Worm (Caenorhabditis elegans): ENCODE data around the gene gst-8.

DNA sequence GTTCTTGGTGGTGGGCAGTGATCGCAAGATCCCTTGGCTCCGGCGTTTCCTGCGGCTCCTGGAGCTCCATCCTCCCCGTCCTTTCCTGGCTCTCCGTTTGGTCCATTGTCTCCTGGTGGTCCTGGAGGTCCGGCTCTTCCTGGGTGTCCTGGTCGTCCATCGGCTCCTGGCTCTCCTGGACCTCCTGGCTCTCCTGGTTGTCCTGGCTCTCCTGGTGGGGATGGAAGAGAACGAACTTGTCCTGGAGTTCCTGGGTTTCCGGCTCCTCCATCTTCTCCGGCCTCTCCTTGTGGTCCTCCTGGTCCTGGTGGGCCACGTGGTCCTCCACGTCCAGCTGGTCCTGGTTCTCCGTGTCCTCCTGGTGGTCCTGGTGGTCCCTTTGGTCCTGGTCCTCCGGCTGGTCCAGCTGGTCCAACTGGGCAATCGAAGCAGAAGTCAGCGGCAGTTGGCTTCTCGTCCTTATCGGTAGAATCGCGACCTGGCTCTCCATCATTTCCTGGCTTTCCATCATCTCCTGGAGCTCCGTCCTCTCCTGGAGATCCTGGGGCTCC is 13.6 kb upstream of the gst-8 start:
- TF ChIP-seq mef-2 (tag; optimal IDR thresholded peaks at IDR 0.05): no peak
- no peak for TF ChIP-seq mep-1 (tag; optimal IDR thresholded peaks at IDR 0.05)
- TF ChIP-seq ceh-82 (tag; optimal IDR thresholded peaks at IDR 0.05): no peak
- TF ChIP-seq snpc-4 (tag; optimal IDR thresholded peaks at IDR 0.05): no peak
- TF ChIP-seq skn-1 (tag; optimal IDR thresholded peaks at IDR 0.05): no peak
- TF ChIP-seq elt-3 (tag; optimal IDR thresholded peaks at IDR 0.05): no peak
- no peak for TF ChIP-seq nhr-90 (tag; optimal IDR thresholded peaks at IDR 0.05; ENCODE audit: poor library complexity)
- TF ChIP-seq nhr-71 (tag; optimal IDR thresholded peaks at IDR 0.05): no peak
- TF ChIP-seq lir-3 (tag; optimal IDR thresholded peaks at IDR 0.05; ENCODE audit: poor library complexity): no peak
- TF ChIP-seq ztf-4 (tag; optimal IDR thresholded peaks at IDR 0.05): no peak
- TF ChIP-seq ztf-11 (tag; optimal IDR thresholded peaks at IDR 0.05): no peak
- no peak for TF ChIP-seq unc-62 (GFP tag; optimal IDR thresholded peaks at IDR 0.05)

Measured in whole organism, L1 larva.